Fruit fly (Drosophila melanogaster): ENCODE data around the gene CG9631.

DNA sequence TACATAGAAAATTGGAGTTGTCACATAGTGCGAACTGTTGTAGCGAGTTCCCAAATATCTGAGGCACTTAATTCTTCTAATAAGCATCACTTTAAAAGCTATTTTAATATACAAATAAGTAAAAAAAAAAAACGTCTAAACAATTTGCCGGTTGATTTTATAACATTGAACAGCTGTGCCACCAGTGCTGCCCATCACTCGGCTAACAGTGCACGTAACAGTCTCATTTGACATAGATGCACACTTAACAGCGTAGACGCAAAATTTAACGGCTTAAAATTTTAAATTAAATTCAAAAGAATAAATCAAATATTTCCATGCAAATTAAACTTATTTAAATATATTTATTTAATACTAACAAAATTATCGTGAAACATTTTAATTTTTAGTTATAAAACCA lies 33.3 kb upstream of the CG9631 start, which contains the start of gene MetRS-m:
- TF ChIP-seq cnc (optimal IDR thresholded peaks at IDR 0.05), result no peak
- no peak for TF ChIP-seq CG33017 (tag; optimal IDR thresholded peaks at IDR 0.05)
- TF ChIP-seq ovo (GFP tag; optimal IDR thresholded peaks at IDR 0.05), result no peak
- no peak for TF ChIP-seq Clk (GFP tag; optimal IDR thresholded peaks at IDR 0.05)
- TF ChIP-seq tj (GFP tag; optimal IDR thresholded peaks at IDR 0.05), result no peak
- TF ChIP-seq bab1 (GFP tag; optimal IDR thresholded peaks at IDR 0.05), result no peak
